Worm (Caenorhabditis elegans): ENCODE data around the gene F20D6.5.

DNA sequence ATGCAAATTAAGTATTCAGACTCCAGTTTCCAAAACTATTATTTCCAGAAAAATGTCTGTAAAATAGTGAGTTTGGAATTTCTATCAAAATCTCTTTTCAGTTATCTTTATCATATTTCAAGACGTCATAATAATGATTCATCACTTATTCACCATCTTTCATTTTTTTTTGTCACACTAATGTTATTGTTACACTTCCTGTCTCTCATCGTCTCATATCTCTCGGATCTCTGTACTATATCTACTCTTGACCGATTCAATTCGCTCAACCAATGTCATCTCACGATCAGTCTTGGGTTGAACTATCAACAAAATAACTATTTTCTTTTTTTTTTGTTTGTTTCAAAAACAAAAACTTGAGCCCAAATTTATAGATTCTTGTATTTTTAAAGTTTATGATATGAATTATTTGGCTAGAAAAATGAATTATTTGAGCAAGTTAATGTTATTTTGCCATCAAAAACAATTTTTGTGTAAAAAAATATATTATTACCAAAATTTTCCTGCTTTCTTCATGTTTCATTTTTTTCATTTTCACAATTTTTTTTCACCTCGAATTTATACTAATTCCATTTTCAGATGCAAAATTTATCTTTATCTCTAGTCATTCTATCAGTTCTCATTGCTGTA lies 39.6 kb downstream of the F20D6.5 start, which contains the start of gene cri-2:
- TF ChIP-seq tab-1 (GFP tag; IDR thresholded peaks at IDR 0.05) (no peak), cog-1 (tag; optimal IDR thresholded peaks at IDR 0.05) (no peak), T22C8.4 (GFP tag; IDR thresholded peaks at IDR 0.05) (no peak), ref-1 (GFP tag; conservative IDR thresholded peaks at IDR 0.05) (no peak), flt-1 (GFP tag; IDR thresholded peaks at IDR 0.05) (no peak)

Measured in whole organism, midembryonic.